Fruit fly (Drosophila melanogaster) whole organism, prepupa: Measurements from ENCODE around the gene Jon65Aiv.

Experiments
- dsx ChIP-seq: fragments of 200-800 bp; optimal IDR thresholded peaks from 3 replicates; lab custom pipeline; 2019; ENCODE audit warnings: missing biosample characterization, mild to moderate bottlenecking, missing genetic modification characterization, moderate library complexity; ENCODE audit not compliant: poor library complexity, severe bottlenecking
- eg ChIP-seq: fragments of 200-800 bp; sonication (Bioruptor generic); IDR thresholded peaks from 3 replicates; pipeline ENCODE4 v1.3.6; 2022; ENCODE audit warnings: missing biosample characterization, missing genetic modification characterization

- TF ChIP-seq dsx (GFP tag; lab: Kevin White, UChicago), result no peak
- TF ChIP-seq eg (GFP tag; lab: Robert Waterston, UW), result no peak
Measured at dm6 chr3L:6000938-6001337, 38.0 kb upstream of the Jon65Aiv start.
